Fruit fly (Drosophila melanogaster): ENCODE measurements around the gene CG33521.

The CG33521 gene

DNA sequence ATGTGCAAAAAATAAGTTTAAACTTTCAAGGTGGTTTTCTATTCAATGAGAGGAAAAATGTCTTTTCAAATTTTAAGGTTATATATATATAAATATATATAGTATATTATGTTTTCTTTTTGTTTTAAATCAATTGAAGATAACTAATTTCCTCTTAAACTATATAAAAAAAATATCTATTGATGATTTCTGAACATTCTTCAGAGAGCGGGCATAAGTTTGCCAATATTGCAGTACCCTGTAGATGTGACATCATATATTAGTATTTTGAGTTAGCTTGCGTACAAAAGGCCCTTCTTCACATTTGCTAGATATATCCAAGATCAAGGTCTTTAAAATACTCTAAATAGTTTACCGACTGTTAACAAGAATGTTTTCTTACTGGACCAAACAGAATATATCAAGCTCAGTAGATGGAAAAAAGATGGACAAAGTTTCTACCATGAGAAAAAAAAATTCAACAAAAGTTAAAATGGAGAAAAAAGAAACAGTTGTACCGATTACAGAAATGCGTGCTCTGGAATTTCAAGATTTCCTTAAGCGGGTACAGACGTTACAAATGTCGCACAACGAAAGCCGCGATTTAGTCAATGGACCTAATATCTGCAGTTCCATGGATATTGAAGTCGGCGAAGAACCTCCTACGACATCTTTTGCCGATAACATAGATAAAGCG lies 33.3 kb downstream of the CG33521 start:
- peak; percentile 29; the same call in 1 of the 2 replicates for TF ChIP-seq CG15336 (GFP tag; IDR thresholded peaks at IDR 0.05)
- TF ChIP-seq Smox (GFP tag; optimal IDR thresholded peaks at IDR 0.05) = no peak

DNA sequence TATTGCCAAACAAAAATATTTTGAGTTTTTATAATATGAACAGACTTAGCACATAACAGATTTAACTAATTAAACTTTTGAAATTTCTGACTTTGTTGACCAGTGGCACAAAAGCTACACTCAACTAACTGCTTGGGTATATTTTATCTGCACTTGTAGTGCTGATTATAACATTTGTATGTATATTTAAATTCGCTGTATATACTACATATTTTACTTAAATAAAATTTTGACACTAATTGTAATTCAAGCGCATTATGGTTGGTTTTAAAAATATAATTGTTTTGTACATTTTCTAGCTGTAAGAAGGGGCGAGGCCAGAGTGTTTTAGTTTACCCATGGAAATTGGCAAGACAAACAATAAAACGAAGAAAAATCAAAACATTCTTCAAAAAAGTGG lies 38.7 kb downstream of the CG33521 start:
- no peak for TF ChIP-seq CG6792 (GFP tag; optimal IDR thresholded peaks at IDR 0.05)
- TF ChIP-seq Eip78C (GFP tag) = peak; percentile 24

dm6 chr4:1225185-1225584 lies 39.6 kb downstream of the CG33521 start:
- TF ChIP-seq CG1621 (tag; optimal IDR thresholded peaks at IDR 0.05) = no peak
- no peak for TF ChIP-seq CG6854 (GFP tag; optimal IDR thresholded peaks at IDR 0.05)
- no peak for TF ChIP-seq CG32006 (GFP tag; optimal IDR thresholded peaks at IDR 0.05)
- TF ChIP-seq CG15336 (GFP tag; IDR thresholded peaks at IDR 0.05) = no peak
- TF ChIP-seq CG34406 (GFP tag; optimal IDR thresholded peaks at IDR 0.05) = no peak
- no peak for TF ChIP-seq CG11294 (GFP tag; IDR thresholded peaks at IDR 0.05)
- TF ChIP-seq CG8632 (GFP tag; optimal IDR thresholded peaks at IDR 0.05) = no peak
- no peak for TF ChIP-seq CG3919 (GFP tag; optimal IDR thresholded peaks at IDR 0.05)
- no peak for TF ChIP-seq Lpt (GFP tag; optimal IDR thresholded peaks at IDR 0.05)
- TF ChIP-seq CG10631 (GFP tag; optimal IDR thresholded peaks at IDR 0.05) = no peak
- no peak for TF ChIP-seq Met (GFP tag; optimal IDR thresholded peaks at IDR 0.05)
- no peak for TF ChIP-seq CG11762 (GFP tag; optimal IDR thresholded peaks at IDR 0.05; ENCODE audit: insufficient read depth)
- TF ChIP-seq CG9139 (GFP tag; optimal IDR thresholded peaks at IDR 0.05) = no peak
- no peak for TF ChIP-seq CG10669 (GFP tag; optimal IDR thresholded peaks at IDR 0.05)

DNA sequence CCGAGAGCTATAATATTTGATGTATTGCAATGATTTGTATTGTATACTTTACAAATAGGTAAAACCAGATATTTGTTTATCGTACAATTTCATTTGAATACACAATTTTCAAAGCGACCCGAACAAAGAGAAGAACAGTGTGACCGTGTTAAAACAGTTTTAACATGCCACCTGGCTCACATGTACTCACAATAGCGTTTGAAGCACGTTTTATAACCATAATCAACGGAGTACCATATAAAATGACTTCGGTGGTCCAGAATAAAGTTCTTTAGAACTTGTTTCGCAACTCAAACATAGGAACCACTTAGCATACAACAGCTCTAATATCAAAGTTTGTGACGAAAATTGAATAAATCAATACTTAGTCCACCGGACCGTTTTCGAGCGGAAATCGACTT lies 45.0 kb downstream of the CG33521 start, which contains the start of the genes Dyrk3 and Cadps:
Gene Dyrk3 (minus strand): TSS at position 150 of the 401 bp plus-strand sequence.
Gene Cadps (plus strand): TSS at position 274 of the 401 bp plus-strand sequence.
- peak; percentile 26 for TF ChIP-seq Hr4 (GFP tag; optimal IDR thresholded peaks at IDR 0.05)
- no peak for TF ChIP-seq esn (GFP tag; optimal IDR thresholded peaks at IDR 0.05)
- 0 out of 2 replicates have a peak, but pooled peaks have one; percentile 30 for TF ChIP-seq CG15336 (GFP tag; IDR thresholded peaks at IDR 0.05)
- TF ChIP-seq vri (GFP tag; optimal IDR thresholded peaks at IDR 0.05) = no peak
- peak; percentile 32 for TF ChIP-seq lz (GFP tag; optimal IDR thresholded peaks at IDR 0.05)
- TF ChIP-seq spab (GFP tag; optimal IDR thresholded peaks at IDR 0.05) = no peak
- TF ChIP-seq CG4318 (GFP tag; optimal IDR thresholded peaks at IDR 0.05) = no peak
- peak; percentile 95 for TF ChIP-seq Sox14 (GFP tag; optimal IDR thresholded peaks at IDR 0.05)
- no peak for TF ChIP-seq svp (GFP tag)
- no peak for TF ChIP-seq Eip75B (GFP tag; optimal IDR thresholded peaks at IDR 0.05)
- no peak for TF ChIP-seq fkh (GFP tag; optimal IDR thresholded peaks at IDR 0.05)
- TF ChIP-seq CG11294 (GFP tag; IDR thresholded peaks at IDR 0.05) = no peak
- no peak for TF ChIP-seq CG32006 (GFP tag; optimal IDR thresholded peaks at IDR 0.05)
- peak; percentile 19 for TF ChIP-seq CG31627 (GFP tag; optimal IDR thresholded peaks at IDR 0.05)
- no peak for TF ChIP-seq net (GFP tag; optimal IDR thresholded peaks at IDR 0.05)
- TF ChIP-seq Lpt (GFP tag; optimal IDR thresholded peaks at IDR 0.05) = no peak
- TF ChIP-seq OdsH (GFP tag; optimal IDR thresholded peaks at IDR 0.05) = no peak
- TF ChIP-seq CG8632 (GFP tag; optimal IDR thresholded peaks at IDR 0.05) = no peak

DNA sequence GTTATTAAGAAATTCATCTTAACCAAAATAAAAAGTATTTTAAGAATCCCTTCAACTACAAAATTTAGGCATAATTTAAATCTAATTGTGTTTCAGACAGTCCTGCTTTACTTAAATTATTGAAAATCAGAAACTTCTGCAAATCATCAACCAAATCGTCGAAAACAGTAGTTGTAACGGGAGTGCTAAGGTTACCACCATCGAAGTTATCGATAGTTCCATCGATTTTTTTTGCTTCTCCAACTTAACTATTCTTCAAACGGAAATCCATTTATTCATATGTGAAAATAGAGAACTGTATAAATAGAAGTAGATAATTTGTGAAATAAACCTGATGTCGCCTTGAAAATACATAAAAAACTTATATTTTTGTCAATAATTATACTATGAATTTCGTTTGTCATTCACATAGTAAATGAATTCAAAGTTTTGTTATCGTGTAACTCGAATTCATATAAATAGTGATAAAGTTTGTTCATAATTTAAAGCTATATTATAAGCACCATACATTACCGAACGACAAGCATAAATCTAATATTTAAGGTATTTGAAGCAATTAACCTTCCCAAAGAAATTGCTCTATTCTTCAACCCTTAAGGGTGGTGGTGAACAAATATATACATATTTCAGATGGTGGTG lies 46.2 kb downstream of the CG33521 start:
- TF ChIP-seq CG9139 (GFP tag; optimal IDR thresholded peaks at IDR 0.05) (no peak), CG8319 (GFP tag; optimal IDR thresholded peaks at IDR 0.05) (peak; percentile 17), Eip78C (GFP tag) (peak; percentile 32)
